Worm (Caenorhabditis elegans): ENCODE measurements around the gene M176.10.

M176.10 gene

ce11 chrII:9438227-9438626 lies 12.3 kb upstream of the M176.10 start, which contains the start of gene chil-13:
Gene chil-13 (minus strand): TSS chrII:9438327.
- no peak for TF ChIP-seq ceh-83 (GFP tag; optimal IDR thresholded peaks at IDR 0.05)
- no peak for TF ChIP-seq sem-2 (GFP tag; optimal IDR thresholded peaks at IDR 0.05)
- no peak for TF ChIP-seq nhr-2 (tag; optimal IDR thresholded peaks at IDR 0.05)
- no peak for TF ChIP-seq mab-5 (tag; optimal IDR thresholded peaks at IDR 0.05)
- no peak for TF ChIP-seq tbx-8 (GFP tag; optimal IDR thresholded peaks at IDR 0.05)
- TF ChIP-seq mls-2 (tag; optimal IDR thresholded peaks at IDR 0.05): no peak

ce11 chrII:9436009-9436408 lies 10.0 kb upstream of the M176.10 start, which contains the start of gene kin-16:
Gene kin-16 (minus strand): TSS chrII:9436109.
- TF ChIP-seq M03D4.4 (tag; optimal IDR thresholded peaks at IDR 0.05) (no peak), mep-1 (tag; optimal IDR thresholded peaks at IDR 0.05) (no peak), unc-62 (GFP tag; optimal IDR thresholded peaks at IDR 0.05) (no peak), elt-3 (tag; optimal IDR thresholded peaks at IDR 0.05) (no peak), bed-3 (GFP tag; optimal IDR thresholded peaks at IDR 0.05) (no peak), tbx-8 (GFP tag; optimal IDR thresholded peaks at IDR 0.05) (no peak), elt-1 (tag; optimal IDR thresholded peaks at IDR 0.05; ENCODE audit: borderline replicate concordance, insufficient read depth) (no peak), nhr-2 (tag; optimal IDR thresholded peaks at IDR 0.05) (no peak), nhr-12 (tag; optimal IDR thresholded peaks at IDR 0.05) (no peak), ceh-43 (GFP tag; optimal IDR thresholded peaks at IDR 0.05) (no peak), sptf-1 (tag; optimal IDR thresholded peaks at IDR 0.05) (no peak), cnd-1 (tag; optimal IDR thresholded peaks at IDR 0.05) (no peak), blmp-1 (tag; optimal IDR thresholded peaks at IDR 0.05) (no peak)

DNA sequence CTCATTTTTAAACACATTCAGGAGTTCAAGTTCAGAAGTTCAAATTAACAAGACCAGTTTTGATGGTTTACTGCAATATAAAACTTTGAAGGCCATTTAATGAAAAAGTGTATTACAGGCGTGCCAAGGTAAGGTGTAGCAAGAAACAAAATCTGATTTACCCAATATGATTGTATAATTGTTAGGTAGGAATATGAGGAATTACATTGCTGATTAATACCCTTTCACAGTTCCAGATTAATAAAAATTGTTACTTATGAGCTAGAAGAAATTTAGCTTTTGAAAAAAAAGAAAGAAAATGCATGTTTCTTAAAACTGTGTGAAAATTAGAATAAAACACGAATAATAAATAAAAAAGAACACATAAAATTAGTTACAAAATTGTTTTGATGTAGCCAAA lies 7.6 kb upstream of the M176.10 start, which contains the start of gene kin-15:
kin-15 (minus strand) TSS at position 101 of the 400 bp plus-strand sequence.
- TF ChIP-seq ceh-83 (GFP tag; optimal IDR thresholded peaks at IDR 0.05) (no peak), pha-4 (tag; optimal IDR thresholded peaks at IDR 0.05) (no peak), ztf-11 (tag; optimal IDR thresholded peaks at IDR 0.05) (no peak), mls-2 (tag; optimal IDR thresholded peaks at IDR 0.05) (no peak), ceh-39 (tag; optimal IDR thresholded peaks at IDR 0.05) (no peak), nhr-76 (tag; optimal IDR thresholded peaks at IDR 0.05) (no peak), ceh-43 (GFP tag; optimal IDR thresholded peaks at IDR 0.05) (no peak), mab-5 (tag; optimal IDR thresholded peaks at IDR 0.05) (no peak), nhr-2 (tag; optimal IDR thresholded peaks at IDR 0.05) (no peak), nhr-237 (tag; optimal IDR thresholded peaks at IDR 0.05) (no peak), zip-8 (tag; optimal IDR thresholded peaks at IDR 0.05) (no peak), ces-1 (GFP tag; optimal IDR thresholded peaks at IDR 0.05) (no peak), bed-3 (GFP tag; optimal IDR thresholded peaks at IDR 0.05) (no peak), lin-13 (tag; optimal IDR thresholded peaks at IDR 0.05) (no peak)

- TF ChIP-seq sem-2 (GFP tag; optimal IDR thresholded peaks at IDR 0.05) (no peak), mls-2 (tag; optimal IDR thresholded peaks at IDR 0.05) (no peak), snpc-4 (tag; optimal IDR thresholded peaks at IDR 0.05) (no peak), ces-1 (GFP tag; optimal IDR thresholded peaks at IDR 0.05) (peak; percentile 27), nhr-28 (tag; optimal IDR thresholded peaks at IDR 0.05) (no peak), ceh-83 (GFP tag; optimal IDR thresholded peaks at IDR 0.05) (no peak)
Measured at ce11 chrII:9431119-9431518, 5.1 kb upstream of the M176.10 start.

DNA sequence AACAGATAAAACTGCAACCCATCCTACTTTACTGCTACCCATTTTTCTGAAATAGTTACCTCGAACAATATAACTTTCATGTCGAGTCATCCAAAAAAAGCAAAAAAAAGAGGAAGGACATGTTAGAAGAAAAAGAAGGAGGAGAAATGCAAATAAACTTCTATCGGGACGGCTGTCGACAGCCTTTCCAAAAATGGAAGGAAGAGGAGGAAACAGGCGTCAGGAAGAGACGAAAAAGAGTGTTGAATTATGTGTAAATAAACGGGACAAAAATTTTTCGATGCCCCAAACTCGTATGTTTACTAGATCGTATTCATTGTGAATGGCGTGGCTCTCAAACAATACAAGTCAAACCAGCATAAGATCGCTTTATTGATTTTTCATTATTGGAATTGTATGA lies 1.7 kb upstream of the M176.10 start, which contains the start of gene M176.5:
M176.5 (minus strand) TSS at position 101 of the 400 bp plus-strand sequence.
- TF ChIP-seq drap-1 (GFP tag; optimal IDR thresholded peaks at IDR 0.05) (no peak), blmp-1 (tag; optimal IDR thresholded peaks at IDR 0.05) (no peak), ceh-83 (GFP tag; optimal IDR thresholded peaks at IDR 0.05) (no peak), mab-5 (tag; optimal IDR thresholded peaks at IDR 0.05) (no peak), lin-13 (tag; optimal IDR thresholded peaks at IDR 0.05) (no peak), mep-1 (tag; optimal IDR thresholded peaks at IDR 0.05) (no peak), nhr-2 (tag; optimal IDR thresholded peaks at IDR 0.05) (no peak), cnd-1 (tag; optimal IDR thresholded peaks at IDR 0.05) (no peak), unc-62 (GFP tag; optimal IDR thresholded peaks at IDR 0.05) (no peak)

ce11 chrII:9421969-9422368 lies 4.0 kb downstream of the M176.10 start, which contains the start of gene M176.11:
Gene M176.11 (plus strand): TSS chrII:9422269.
- no peak for TF ChIP-seq lsy-2 (tag; optimal IDR thresholded peaks at IDR 0.05)
- TF ChIP-seq sem-2 (GFP tag; optimal IDR thresholded peaks at IDR 0.05): no peak
- TF ChIP-seq ztf-11 (tag; optimal IDR thresholded peaks at IDR 0.05): no peak
- no peak for TF ChIP-seq blmp-1 (tag; optimal IDR thresholded peaks at IDR 0.05)
- TF ChIP-seq nhr-28 (tag; optimal IDR thresholded peaks at IDR 0.05): no peak
- TF ChIP-seq nhr-237 (tag; optimal IDR thresholded peaks at IDR 0.05): no peak
- TF ChIP-seq zip-8 (tag; optimal IDR thresholded peaks at IDR 0.05): no peak
- no peak for TF ChIP-seq ceh-39 (tag; optimal IDR thresholded peaks at IDR 0.05)
- no peak for TF ChIP-seq elt-3 (tag; optimal IDR thresholded peaks at IDR 0.05)
- TF ChIP-seq ham-2 (GFP tag; optimal IDR thresholded peaks at IDR 0.05): no peak
- TF ChIP-seq mep-1 (tag; optimal IDR thresholded peaks at IDR 0.05): no peak
- no peak for TF ChIP-seq nhr-76 (tag; optimal IDR thresholded peaks at IDR 0.05)
- TF ChIP-seq pha-4 (tag; optimal IDR thresholded peaks at IDR 0.05): no peak
- TF ChIP-seq sptf-1 (tag; optimal IDR thresholded peaks at IDR 0.05): no peak
- TF ChIP-seq unc-120 (tag; optimal IDR thresholded peaks at IDR 0.05; ENCODE audit: poor library complexity, severe bottlenecking): no peak

Data from whole organism, mixed stage, embryonic.